Fruit fly (Drosophila melanogaster) whole organism, embryonic: Measurements from ENCODE around the gene Sfxn2.

Experiments used
- ATbp ChIP-seq: fragments of 200-800 bp; sonication (Bioruptor generic); optimal IDR thresholded peaks from 2 replicates; lab custom pipeline; 2017; ENCODE audit warnings: missing biosample characterization, mild to moderate bottlenecking, missing genetic modification characterization, missing genetic modification reagents
- BEAF-32 ChIP-seq: fragments of 200-800 bp; sonication (Bioruptor generic); optimal IDR thresholded peaks from 3 replicates; lab custom pipeline; 2017; ENCODE audit warnings: missing biosample characterization, missing genetic modification characterization, mild to moderate bottlenecking, moderate library complexity, missing genetic modification reagents
- CG10147 ChIP-seq: fragments of 200-800 bp; sonication (Bioruptor generic); optimal IDR thresholded peaks from 2 replicates; lab custom pipeline; 2019; ENCODE audit warnings: missing biosample characterization, mild to moderate bottlenecking, missing genetic modification characterization, moderate library complexity
- CG10543 ChIP-seq: fragments of 200-800 bp; sonication (Bioruptor generic); optimal IDR thresholded peaks from 3 replicates; lab custom pipeline; 2017; ENCODE audit warnings: missing biosample characterization, mild to moderate bottlenecking, missing genetic modification characterization, moderate library complexity
- CG12104 ChIP-seq: fragments of 200-800 bp; sonication (Bioruptor generic); optimal IDR thresholded peaks from 3 replicates; lab custom pipeline; 2016; ENCODE audit warnings: missing biosample characterization, missing genetic modification characterization
- CG13296 ChIP-seq: fragments of 200-800 bp; sonication (Bioruptor generic); optimal IDR thresholded peaks from 3 replicates; lab custom pipeline; 2018; ENCODE audit warnings: missing biosample characterization, mild to moderate bottlenecking, missing genetic modification characterization
- CG15696 ChIP-seq: fragments of 200-800 bp; sonication (Bioruptor generic); optimal IDR thresholded peaks from 2 replicates; lab custom pipeline; 2019; ENCODE audit warnings: missing biosample characterization, mild to moderate bottlenecking, missing genetic modification characterization, moderate library complexity
- CG17802 ChIP-seq: fragments of 200-800 bp; sonication (Bioruptor generic); optimal IDR thresholded peaks from 2 replicates; lab custom pipeline; 2018; ENCODE audit warnings: missing biosample characterization, mild to moderate bottlenecking, missing genetic modification characterization, moderate library complexity
- CG17912 ChIP-seq: fragments of 200-800 bp; sonication (Bioruptor generic); optimal IDR thresholded peaks from 2 replicates; lab custom pipeline; 2018; ENCODE audit warnings: missing biosample characterization, mild to moderate bottlenecking, missing genetic modification characterization
- CG1832 ChIP-seq: fragments of 200-800 bp; sonication (Bioruptor generic); optimal IDR thresholded peaks from 2 replicates; lab custom pipeline; 2017; ENCODE audit warnings: missing biosample characterization, mild to moderate bottlenecking, missing genetic modification characterization, inconsistent platforms
- CG30403 ChIP-seq: fragments of 200-800 bp; sonication (Bioruptor generic); optimal IDR thresholded peaks from 3 replicates; lab custom pipeline; 2016; ENCODE audit warnings: missing biosample characterization, missing genetic modification characterization
- CG3065 ChIP-seq: fragments of 200-800 bp; sonication (Bioruptor generic); optimal IDR thresholded peaks from 2 replicates; lab custom pipeline; 2016; ENCODE audit warnings: missing biosample characterization, missing genetic modification characterization
- CG32532 ChIP-seq: fragments of 200-800 bp; sonication (Bioruptor generic); IDR thresholded peaks from 2 replicates; pipeline ENCODE4 v1.3.6; 2022; ENCODE audit warnings: missing biosample characterization, missing genetic modification characterization
- CG4360 ChIP-seq: fragments of 200-800 bp; sonication (Bioruptor generic); IDR thresholded peaks from 2 replicates; pipeline ENCODE4 v1.3.6; 2022; ENCODE audit warnings: missing biosample characterization, missing genetic modification characterization
- CG4707 ChIP-seq: fragments of 200-800 bp; sonication (Bioruptor generic); optimal IDR thresholded peaks from 2 replicates; lab custom pipeline; 2018; ENCODE audit warnings: missing biosample characterization, mild to moderate bottlenecking, missing genetic modification characterization, moderate library complexity
- CG4730 ChIP-seq: fragments of 200-800 bp; sonication (Bioruptor generic); IDR thresholded peaks from 2 replicates; pipeline ENCODE4 v1.3.6; 2022; ENCODE audit warnings: missing biosample characterization, missing genetic modification characterization
- CG8478 ChIP-seq: fragments of >200 bp; optimal IDR thresholded peaks from 2 replicates; lab custom pipeline; 2018
- CG9609 ChIP-seq: fragments of 200-800 bp; sonication (Bioruptor generic); optimal IDR thresholded peaks from 3 replicates; lab custom pipeline; 2016; ENCODE audit warnings: missing biosample characterization, missing genetic modification characterization
- CTCF ChIP-seq: fragments of 200-800 bp; sonication (Bioruptor generic); optimal IDR thresholded peaks from 2 replicates; lab custom pipeline; 2017; ENCODE audit warnings: missing biosample characterization, mild to moderate bottlenecking, missing genetic modification characterization, moderate library complexity
- Deaf1 ChIP-seq: fragments of 200-800 bp; optimal IDR thresholded peaks from 3 replicates; lab custom pipeline; 2019; ENCODE audit warnings: missing biosample characterization, mild to moderate bottlenecking, missing genetic modification characterization, moderate library complexity
- ERR ChIP-seq: fragments of 200-800 bp; sonication (Bioruptor generic); optimal IDR thresholded peaks from 2 replicates; lab custom pipeline; 2016; ENCODE audit warnings: missing biosample characterization, missing genetic modification characterization
- Fer1 ChIP-seq: fragments of 200-800 bp; sonication (Bioruptor generic); optimal IDR thresholded peaks from 2 replicates; lab custom pipeline; 2017; ENCODE audit warnings: missing biosample characterization, mild to moderate bottlenecking, missing genetic modification characterization
- NfI ChIP-seq: fragments of 200-800 bp; sonication (Bioruptor generic); optimal IDR thresholded peaks from 3 replicates; lab custom pipeline; 2018; ENCODE audit warnings: missing biosample characterization, mild to moderate bottlenecking, missing genetic modification characterization, moderate library complexity
- PHDP ChIP-seq: fragments of 200-800 bp; sonication (Bioruptor generic); optimal IDR thresholded peaks from 3 replicates; lab custom pipeline; 2018; ENCODE audit warnings: missing biosample characterization, mild to moderate bottlenecking, missing genetic modification characterization, moderate library complexity
- Ptx1 ChIP-seq: fragments of 200-800 bp; sonication (Bioruptor generic); IDR thresholded peaks from 2 replicates; pipeline ENCODE4 v1.3.6; 2022; ENCODE audit warnings: missing biosample characterization, missing genetic modification characterization
- amos ChIP-seq: fragments of 200-800 bp; sonication (Bioruptor generic); IDR thresholded peaks from 2 replicates; pipeline ENCODE4 v1.3.6; 2022; ENCODE audit warnings: missing biosample characterization, missing genetic modification characterization; ENCODE audit not compliant: partially characterized antibody
- ash1 ChIP-seq: fragments of 200-800 bp; sonication (Bioruptor generic); optimal IDR thresholded peaks from 2 replicates; lab custom pipeline; 2018; ENCODE audit warnings: missing biosample characterization, mild to moderate bottlenecking, missing genetic modification characterization
- cad ChIP-seq: fragments of >200 bp; optimal IDR thresholded peaks from 2 replicates; lab custom pipeline; 2017; ENCODE audit warnings: missing biosample characterization, missing genetic modification characterization
- chinmo ChIP-seq: fragments of 200-800 bp; sonication (Bioruptor generic); IDR thresholded peaks from 4 replicates; pipeline ENCODE4 v1.3.6; 2022; ENCODE audit warnings: missing biosample characterization, missing genetic modification characterization; ENCODE audit not compliant: partially characterized antibody
- crol ChIP-seq: fragments of 200-800 bp; sonication (Bioruptor generic); IDR thresholded peaks from 2 replicates; pipeline ENCODE4 v1.3.6; 2022; ENCODE audit warnings: missing biosample characterization, missing genetic modification characterization
- fd102C ChIP-seq: fragments of 200-800 bp; sonication (Bioruptor generic); optimal IDR thresholded peaks from 2 replicates; lab custom pipeline; 2018; ENCODE audit warnings: missing biosample characterization, mild to moderate bottlenecking, missing genetic modification characterization, moderate library complexity
- grau ChIP-seq: fragments of 200-800 bp; optimal IDR thresholded peaks from 3 replicates; lab custom pipeline; 2019; ENCODE audit warnings: missing biosample characterization, mild to moderate bottlenecking, missing genetic modification characterization, moderate library complexity
- hb ChIP-seq: fragments of 200-800 bp; sonication (Bioruptor generic); IDR thresholded peaks from 3 replicates; pipeline ENCODE4 v1.3.6; 2022; ENCODE audit warnings: missing biosample characterization, missing genetic modification characterization; ENCODE audit not compliant: partially characterized antibody
- hbn ChIP-seq: fragments of 200-800 bp; sonication (Bioruptor generic); IDR thresholded peaks from 2 replicates; pipeline ENCODE4 v1.3.6; 2022; ENCODE audit warnings: missing biosample characterization, missing genetic modification characterization; ENCODE audit not compliant: partially characterized antibody
- insv ChIP-seq, 2 experiments: fragments of 200-800 bp; sonication (Bioruptor generic); optimal IDR thresholded peaks; 3 replicates each; lab custom pipeline; 2016 to 2018; ENCODE audit warnings: missing biosample characterization in 2 of 2, missing genetic modification characterization in 2 of 2
- nom ChIP-seq: fragments of 200-800 bp; sonication (Bioruptor generic); optimal IDR thresholded peaks from 2 replicates; lab custom pipeline; 2017; ENCODE audit warnings: missing biosample characterization, missing genetic modification characterization, mild to moderate bottlenecking, moderate library complexity, missing genetic modification reagents
- otp ChIP-seq: fragments of 200-800 bp; sonication (Bioruptor generic); IDR thresholded peaks from 3 replicates; pipeline ENCODE4, ENCODE4 v1.3.6; 2022; ENCODE audit warnings: missing biosample characterization, missing genetic modification characterization
- p53 ChIP-seq: fragments of 200-800 bp; sonication (Bioruptor generic); optimal IDR thresholded peaks from 2 replicates; lab custom pipeline; 2016; ENCODE audit warnings: missing biosample characterization, missing genetic modification characterization
- rib ChIP-seq: fragments of 200-800 bp; sonication (Bioruptor generic); IDR thresholded peaks from 2 replicates; pipeline ENCODE4 v1.3.6; 2022; ENCODE audit warnings: missing biosample characterization, missing genetic modification characterization
- sd ChIP-seq: fragments of 200-800 bp; sonication (Bioruptor generic); optimal IDR thresholded peaks from 3 replicates; lab custom pipeline; 2018; ENCODE audit warnings: missing biosample characterization, mild to moderate bottlenecking, missing genetic modification characterization, moderate library complexity
- shn ChIP-seq: fragments of 200-800 bp; sonication (Bioruptor generic); optimal IDR thresholded peaks from 3 replicates; lab custom pipeline; 2016; ENCODE audit warnings: missing biosample characterization, missing genetic modification characterization
- slp2 ChIP-seq: fragments of 200-800 bp; sonication (Bioruptor generic); optimal IDR thresholded peaks from 2 replicates; lab custom pipeline; 2016; ENCODE audit warnings: missing biosample characterization, missing genetic modification characterization
- sqz ChIP-seq: fragments of 200-800 bp; sonication (Bioruptor generic); optimal IDR thresholded peaks from 3 replicates; lab custom pipeline; 2018; ENCODE audit warnings: missing biosample characterization, mild to moderate bottlenecking, missing genetic modification characterization
- tll ChIP-seq, 2 experiments: fragments of 200-800 bp in 1 of 2; fragments of >200 bp in 1 of 2; sonication (Bioruptor generic) in 1 of 2; optimal IDR thresholded peaks; 2 replicates each; lab custom pipeline; 2017 to 2019; ENCODE audit warnings: missing biosample characterization in 2 of 2, missing genetic modification characterization in 2 of 2, mild to moderate bottlenecking in 1 of 2, moderate library complexity in 1 of 2
- twi ChIP-seq: fragments of 200-800 bp; optimal IDR thresholded peaks from 2 replicates; lab custom pipeline; 2019; ENCODE audit warnings: missing biosample characterization, mild to moderate bottlenecking, missing genetic modification characterization, moderate library complexity
- zen ChIP-seq: fragments of 200-800 bp; sonication (Bioruptor generic); optimal IDR thresholded peaks from 3 replicates; lab custom pipeline; 2018; ENCODE audit warnings: missing biosample characterization, mild to moderate bottlenecking, missing genetic modification characterization, moderate library complexity

Sfxn2 gene

dm6 chr3L:19080926-19081700 lies 18.1 kb downstream of the Sfxn2 start (continued):
- peak in 1 of 2 experiments; percentile 23 for TF ChIP-seq insv (GFP tag; optimal IDR thresholded peaks at IDR 0.05; lab: Kevin White, UChicago)
- no peak for TF ChIP-seq slp2
- 0 out of 4 replicates have a peak, but pooled peaks have one; percentile 18 for TF ChIP-seq chinmo
- peak; percentile 5 for TF ChIP-seq CTCF
- TF ChIP-seq CG30403 (GFP tag; lab: Kevin White, UChicago), result no peak
- TF ChIP-seq CG4707, result no peak
- peak; percentile 41 for TF ChIP-seq Deaf1
- peak; percentile 58 for TF ChIP-seq CG1832 (GFP tag; lab: Kevin White, UChicago)
- 0 out of 2 replicates have a peak, but pooled peaks have one; percentile 22 for TF ChIP-seq hbn (GFP tag; lab: Robert Waterston, UW)
- TF ChIP-seq grau, result peak; percentile 55
- TF ChIP-seq ATbp (GFP tag; lab: Kevin White, UChicago), result peak; percentile 1
- TF ChIP-seq, all 482 proteins: peak for 29

dm6 chr3L:19083126-19083525 lies 20.2 kb downstream of the Sfxn2 start:
- TF ChIP-seq CG4730 (GFP tag; lab: Robert Waterston, UW) (no peak), tll (GFP tag; optimal IDR thresholded peaks at IDR 0.05; lab: Kevin White, UChicago) (peak in 1 of 2 experiments; percentile 95), zen (tag; lab: Kevin White, UChicago) (peak; percentile 93), CG15696 (no peak), fd102C (GFP tag; lab: Kevin White, UChicago) (no peak), Ptx1 (GFP tag; lab: Robert Waterston, UW) (no peak), cad (GFP tag; lab: Kevin White, UChicago) (peak; percentile 97), CG9609 (GFP tag; lab: Kevin White, UChicago) (no peak), ash1 (GFP tag; lab: Kevin White, UChicago) (no peak), amos (GFP tag; lab: Robert Waterston, UW) (no peak), twi (peak; percentile 47)

dm6 chr3L:19085688-19086363 lies 22.9 kb downstream of the Sfxn2 start:
- TF ChIP-seq NfI (GFP tag; lab: Kevin White, UChicago) (peak; percentile 8), shn (no peak), CG32532 (GFP tag; lab: Robert Waterston, UW) (no peak), Fer1 (GFP tag; lab: Kevin White, UChicago) (peak; percentile 23), crol (GFP tag; lab: Robert Waterston, UW) (0 out of 2 replicates have a peak, but pooled peaks have one; percentile 11), sd (tag; lab: Kevin White, UChicago) (peak; percentile 31), otp (GFP tag; lab: Robert Waterston, UW) (no peak), CG17802 (no peak), CG8478 (lab: Kevin White, UChicago) (peak; percentile 24), CG13296 (GFP tag; lab: Kevin White, UChicago) (peak; percentile 10), p53 (no peak), BEAF-32 (GFP tag; lab: Kevin White, UChicago) (no peak), CG4360 (peak; percentile 79), ERR (GFP tag; lab: Kevin White, UChicago) (no peak), CG3065 (no peak), PHDP (tag; lab: Kevin White, UChicago) (no peak), hb (GFP tag; lab: Robert Waterston, UW) (0 out of 3 replicates have a peak, but pooled peaks have one; percentile 52), CG10147 (GFP tag; lab: Kevin White, UChicago) (no peak), rib (GFP tag; lab: Robert Waterston, UW) (peak; percentile 13; the same call in 1 of the 2 replicates), CG10543 (peak; percentile 12), CG17912 (GFP tag; lab: Kevin White, UChicago) (no peak), sqz (GFP tag; lab: Kevin White, UChicago) (peak; percentile 82), nom (GFP tag; lab: Kevin White, UChicago) (peak; percentile 35), CG12104 (GFP tag; lab: Kevin White, UChicago) (no peak)
